Fruit fly (Drosophila melanogaster): ENCODE data around the gene PVRAP.

- no peak for TF ChIP-seq CG32121 (GFP tag; IDR thresholded peaks at IDR 0.05)
- TF ChIP-seq Ets98B (GFP tag; IDR thresholded peaks at IDR 0.05): no peak
- no peak for TF ChIP-seq Pif1A (GFP tag; optimal IDR thresholded peaks at IDR 0.05)
- TF ChIP-seq EcR (GFP tag; optimal IDR thresholded peaks at IDR 0.05): no peak
- TF ChIP-seq CG12605 (GFP tag; IDR thresholded peaks at IDR 0.05): no peak
- peak; percentile 41 for TF ChIP-seq CG14655 (GFP tag; optimal IDR thresholded peaks at IDR 0.05)
- peak; percentile 5 for TF ChIP-seq CG8159 (tag; optimal IDR thresholded peaks at IDR 0.05)
These were observed 38.9 kb upstream of the PVRAP start for dm6 chr3L:5958117-5958516.
